Worm (Caenorhabditis elegans): ENCODE measurements around the gene C05D11.1.

C05D11.1 gene

DNA sequence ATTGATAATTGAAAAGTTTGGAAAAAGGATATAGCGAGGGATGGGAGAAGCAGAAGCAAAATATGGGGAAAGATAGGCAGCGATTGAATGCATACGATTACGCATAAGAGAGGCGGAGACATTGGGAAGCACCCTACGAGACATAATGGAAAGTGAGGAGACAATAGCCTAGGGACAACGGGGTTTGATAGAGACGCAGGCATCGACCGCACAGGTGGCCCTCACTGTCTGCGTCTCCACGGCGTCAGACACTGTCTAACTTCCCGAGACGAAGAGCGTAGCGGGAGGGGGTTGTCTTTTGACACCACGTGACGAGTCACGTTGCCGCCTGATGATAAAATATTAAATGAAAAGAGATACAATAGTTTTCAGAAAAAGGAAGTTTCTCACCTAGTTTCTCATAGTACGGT is 15.4 kb upstream of the C05D11.1 start (continued):
- peak; percentile 49 for TF ChIP-seq nhr-6 (tag; optimal IDR thresholded peaks at IDR 0.05)
- TF ChIP-seq dmd-9 (GFP tag; IDR thresholded peaks at IDR 0.05): peak; percentile 73; the same call in 1 of the 2 replicates
- TF ChIP-seq lin-39 (tag; optimal IDR thresholded peaks at IDR 0.05): no peak
- no peak for TF ChIP-seq unc-39 (tag; optimal IDR thresholded peaks at IDR 0.05)
- no peak for TF ChIP-seq tag-97 (GFP tag; IDR thresholded peaks at IDR 0.05)
- peak; percentile 86 for TF ChIP-seq nhr-28 (tag; optimal IDR thresholded peaks at IDR 0.05)
- peak; percentile 70 to 83 for TF ChIP-seq daf-16 (GFP tag; optimal IDR thresholded peaks at IDR 0.05)
- peak; percentile 58 for TF ChIP-seq daf-16 (tag; optimal IDR thresholded peaks at IDR 0.05)
- peak; percentile 46 for TF ChIP-seq duxl-1 (tag; optimal IDR thresholded peaks at IDR 0.05; ENCODE audit: poor library complexity)
- TF ChIP-seq rbr-2 (tag; optimal IDR thresholded peaks at IDR 0.05): peak; percentile 84
- TF ChIP-seq fkh-10 (GFP tag; optimal IDR thresholded peaks at IDR 0.05): no peak
- TF ChIP-seq ztf-7 (tag; optimal IDR thresholded peaks at IDR 0.05): no peak
- no peak for TF ChIP-seq ceh-82 (tag; optimal IDR thresholded peaks at IDR 0.05)
- no peak for TF ChIP-seq vab-7 (GFP tag; IDR thresholded peaks at IDR 0.05)
- TF ChIP-seq set-16 (GFP tag; IDR thresholded peaks at IDR 0.05): peak; percentile 88
- no peak for TF ChIP-seq zip-11 (GFP tag; IDR thresholded peaks at IDR 0.05)
- TF ChIP-seq zag-1 (tag; optimal IDR thresholded peaks at IDR 0.05): no peak
- no peak for TF ChIP-seq ZK546.5 (tag; optimal IDR thresholded peaks at IDR 0.05)
- no peak for TF ChIP-seq attf-4 (tag; optimal IDR thresholded peaks at IDR 0.05)
- TF ChIP-seq dve-1 (tag; optimal IDR thresholded peaks at IDR 0.05; ENCODE audit: insufficient read depth): peak; percentile 88
- peak; percentile 73 for TF ChIP-seq nhr-25 (tag; optimal IDR thresholded peaks at IDR 0.05; ENCODE audit: borderline replicate concordance, insufficient read depth)
- peak; percentile 18 for TF ChIP-seq dpl-1 (GFP tag; optimal IDR thresholded peaks at IDR 0.05)
- TF ChIP-seq F26F4.8 (GFP tag; conservative IDR thresholded peaks at IDR 0.05): no peak
- peak in 1 of 2 experiments; percentile 99 for TF ChIP-seq unc-62 (GFP tag; optimal IDR thresholded peaks at IDR 0.05 in 1 of 2)
- no peak for TF ChIP-seq unc-62 (tag; optimal IDR thresholded peaks at IDR 0.05)
- 0 out of 2 replicates have a peak, but pooled peaks have one; percentile 25 for TF ChIP-seq Y105C5A.15 (GFP tag; IDR thresholded peaks at IDR 0.05)
- TF ChIP-seq F49E8.2 (tag; optimal IDR thresholded peaks at IDR 0.05; ENCODE audit: borderline replicate concordance): no peak
- peak; percentile 55 for TF ChIP-seq mes-2 (tag; optimal IDR thresholded peaks at IDR 0.05; ENCODE audit: poor library complexity, severe bottlenecking)
- peak; percentile 27 for TF ChIP-seq jun-1 (tag; optimal IDR thresholded peaks at IDR 0.05)
- TF ChIP-seq nhr-111 (GFP tag; optimal IDR thresholded peaks at IDR 0.05): no peak
- peak; percentile 92 for TF ChIP-seq nhr-102 (tag; optimal IDR thresholded peaks at IDR 0.05)
- TF ChIP-seq spr-1 (tag; optimal IDR thresholded peaks at IDR 0.05): peak; percentile 72
- no peak for TF ChIP-seq ztf-11 (tag; optimal IDR thresholded peaks at IDR 0.05)
- peak; percentile 92 for TF ChIP-seq pha-4 (GFP tag; IDR thresholded peaks at IDR 0.05)
- TF ChIP-seq pha-4 (tag; optimal IDR thresholded peaks at IDR 0.05): no peak
- peak; percentile 40 for TF ChIP-seq nhr-76 (tag; optimal IDR thresholded peaks at IDR 0.05)
- no peak for TF ChIP-seq nhr-10 (tag; optimal IDR thresholded peaks at IDR 0.05)
- TF ChIP-seq hmg-1.1 (GFP tag; IDR thresholded peaks at IDR 0.05): peak; percentile 97
- TF ChIP-seq dmd-6 (GFP tag; IDR thresholded peaks at IDR 0.05): peak; percentile 98
- peak; percentile 10 for TF ChIP-seq nhr-77 (tag; optimal IDR thresholded peaks at IDR 0.05)
- TF ChIP-seq ceh-20 (GFP tag; IDR thresholded peaks at IDR 0.05): peak; percentile 90
- no peak for TF ChIP-seq lim-7 (GFP tag; IDR thresholded peaks at IDR 0.05)
- TF ChIP-seq lin-1 (GFP tag; IDR thresholded peaks at IDR 0.05): peak; percentile 95
- peak; percentile 54; the same call in 1 of the 2 replicates for TF ChIP-seq nhr-41 (GFP tag; IDR thresholded peaks at IDR 0.05)
- TF ChIP-seq cey-2 (tag; optimal IDR thresholded peaks at IDR 0.05; ENCODE audit: borderline replicate concordance, insufficient read depth): no peak
- peak; percentile 96 to 99 for TF ChIP-seq mdl-1 (tag; optimal IDR thresholded peaks at IDR 0.05)
- peak; percentile 88 for TF ChIP-seq egl-43 (GFP tag; IDR thresholded peaks at IDR 0.05)
- TF ChIP-seq madf-9 (GFP tag; conservative IDR thresholded peaks at IDR 0.05): peak; percentile 68
- peak; percentile 79 for TF ChIP-seq mep-1 (tag; optimal IDR thresholded peaks at IDR 0.05)
- peak; percentile 93 for TF ChIP-seq php-3 (GFP tag; IDR thresholded peaks at IDR 0.05)
- TF ChIP-seq zip-2 (tag; optimal IDR thresholded peaks at IDR 0.05): no peak
- TF ChIP-seq F37D6.2 (tag; optimal IDR thresholded peaks at IDR 0.05): peak; percentile 39

Data from whole organism, L4 larva.